Fruit fly (Drosophila melanogaster) whole organism, embryonic: ENCODE measurements around the gene CG31793.
A peak's percentile ranks its signal among the peaks of the same experiment; 100 is the strongest.

Experiments used
- CG10267 ChIP-seq: fragments of 200-800 bp; sonication (Bioruptor generic); optimal IDR thresholded peaks from 2 replicates; lab custom pipeline; 2018; ENCODE audit warnings: missing biosample characterization, mild to moderate bottlenecking, missing genetic modification characterization, moderate library complexity
- CG11085 ChIP-seq: fragments of 200-800 bp; sonication (Bioruptor generic); IDR thresholded peaks from 2 replicates; pipeline ENCODE4 v1.3.6; 2022; ENCODE audit warnings: missing biosample characterization, missing genetic modification characterization
- CG11560 ChIP-seq: fragments of 200-800 bp; sonication (Bioruptor generic); IDR thresholded peaks from 3 replicates; pipeline ENCODE4 v1.3.6; 2022; ENCODE audit warnings: missing biosample characterization, missing genetic modification characterization
- CG13894 ChIP-seq: fragments of 200-800 bp; sonication (Bioruptor generic); optimal IDR thresholded peaks from 3 replicates; lab custom pipeline; 2018; ENCODE audit warnings: missing biosample characterization, mild to moderate bottlenecking, missing genetic modification characterization, moderate library complexity
- CG17912 ChIP-seq: fragments of 200-800 bp; sonication (Bioruptor generic); optimal IDR thresholded peaks from 2 replicates; lab custom pipeline; 2018; ENCODE audit warnings: missing biosample characterization, mild to moderate bottlenecking, missing genetic modification characterization
- CG1792 ChIP-seq: fragments of 200-800 bp; sonication (Bioruptor generic); optimal IDR thresholded peaks from 2 replicates; lab custom pipeline; 2016; ENCODE audit warnings: missing biosample characterization, missing genetic modification characterization
- CG2875 ChIP-seq: fragments of 200-800 bp; sonication (Bioruptor generic); optimal IDR thresholded peaks from 2 replicates; lab custom pipeline; 2017; ENCODE audit warnings: missing biosample characterization, mild to moderate bottlenecking, missing genetic modification characterization, missing genetic modification reagents
- CG3065 ChIP-seq: fragments of 200-800 bp; sonication (Bioruptor generic); optimal IDR thresholded peaks from 2 replicates; lab custom pipeline; 2016; ENCODE audit warnings: missing biosample characterization, missing genetic modification characterization
- CG31224 ChIP-seq: fragments of 200-800 bp; sonication (Bioruptor generic); IDR thresholded peaks from 2 replicates; pipeline ENCODE4 v1.3.6; 2022; ENCODE audit warnings: missing biosample characterization, missing genetic modification characterization
- CG3163 ChIP-seq: fragments of 200-800 bp; sonication (Bioruptor generic); optimal IDR thresholded peaks from 3 replicates; lab custom pipeline; 2016; ENCODE audit warnings: missing biosample characterization, missing genetic modification characterization
- CG33557 ChIP-seq: fragments of 200-800 bp; sonication (Bioruptor generic); optimal IDR thresholded peaks from 2 replicates; lab custom pipeline; 2019; ENCODE audit warnings: missing biosample characterization, mild to moderate bottlenecking, missing genetic modification characterization, moderate library complexity
- CG34224 ChIP-seq: fragments of 200-800 bp; sonication (Bioruptor generic); IDR thresholded peaks from 3 replicates; pipeline ENCODE4 v1.3.6; 2022; ENCODE audit warnings: missing biosample characterization, missing genetic modification characterization; ENCODE audit not compliant: partially characterized antibody
- CG34422 ChIP-seq: fragments of 200-800 bp; sonication (Bioruptor generic); IDR thresholded peaks from 3 replicates; pipeline ENCODE4 v1.3.6; 2022; ENCODE audit warnings: missing biosample characterization, missing genetic modification characterization
- CG6689 ChIP-seq: fragments of 200-800 bp; sonication (Bioruptor generic); IDR thresholded peaks from 2 replicates; pipeline ENCODE4 v1.3.6; 2022; ENCODE audit warnings: missing biosample characterization, missing genetic modification characterization
- CG7556 ChIP-seq: fragments of 200-800 bp; sonication (Bioruptor generic); optimal IDR thresholded peaks from 2 replicates; lab custom pipeline; 2017; ENCODE audit warnings: missing biosample characterization, mild to moderate bottlenecking, missing genetic modification characterization
- CG7963 ChIP-seq: fragments of 200-800 bp; sonication (Bioruptor generic); IDR thresholded peaks from 3 replicates; pipeline ENCODE4 v1.3.6; 2022; ENCODE audit warnings: missing biosample characterization, missing genetic modification characterization; ENCODE audit not compliant: partially characterized antibody
- CG9437 ChIP-seq: fragments of 200-800 bp; sonication (Bioruptor generic); optimal IDR thresholded peaks from 2 replicates; lab custom pipeline; 2018; ENCODE audit warnings: missing biosample characterization, mild to moderate bottlenecking, missing genetic modification characterization
- CG9727 ChIP-seq: fragments of 200-800 bp; sonication (Bioruptor generic); optimal IDR thresholded peaks from 3 replicates; lab custom pipeline; 2017; ENCODE audit warnings: missing biosample characterization, mild to moderate bottlenecking, missing genetic modification characterization
- CG9932 ChIP-seq: fragments of 200-800 bp; sonication (Bioruptor generic); IDR thresholded peaks from 2 replicates; pipeline ENCODE4 v1.3.6; 2022; ENCODE audit warnings: missing biosample characterization, missing genetic modification characterization
- Camta ChIP-seq: fragments of 200-800 bp; sonication (Bioruptor generic); optimal IDR thresholded peaks from 2 replicates; lab custom pipeline; 2016; ENCODE audit warnings: missing biosample characterization, missing genetic modification characterization
- Dbx ChIP-seq: fragments of 200-800 bp; sonication (Bioruptor generic); IDR thresholded peaks from 3 replicates; pipeline ENCODE4 v1.3.6; 2022; ENCODE audit warnings: missing biosample characterization, missing genetic modification characterization
- Dll ChIP-seq: fragments of 200-800 bp; sonication (Bioruptor generic); IDR thresholded peaks from 4 replicates; pipeline ENCODE4 v1.3.6; 2022; ENCODE audit warnings: missing biosample characterization, missing genetic modification characterization; ENCODE audit not compliant: partially characterized antibody
- Dp ChIP-seq: fragments of 200-800 bp; sonication (Bioruptor generic); optimal IDR thresholded peaks from 2 replicates; lab custom pipeline; 2018; ENCODE audit warnings: missing biosample characterization, mild to moderate bottlenecking, missing genetic modification characterization, moderate library complexity
- Ets65A ChIP-seq: fragments of 200-800 bp; sonication (Bioruptor generic); peaks from one replicate; lab custom pipeline; 2016; ENCODE audit warnings: missing biosample characterization, missing genetic modification characterization
- HLH54F ChIP-seq: fragments of 200-800 bp; sonication (Bioruptor generic); optimal IDR thresholded peaks from 3 replicates; lab custom pipeline; 2016; ENCODE audit warnings: missing biosample characterization, missing genetic modification characterization
- Rfx ChIP-seq: fragments of 200-800 bp; sonication (Bioruptor generic); IDR thresholded peaks from 2 replicates; pipeline ENCODE4 v1.3.6; 2022; ENCODE audit warnings: missing biosample characterization, missing genetic modification characterization
- Rx ChIP-seq: fragments of 200-800 bp; sonication (Bioruptor generic); IDR thresholded peaks from 2 replicates; pipeline ENCODE4 v1.3.6; 2022; ENCODE audit warnings: missing biosample characterization, missing genetic modification characterization
- Sry-δ ChIP-seq: fragments of 200-800 bp; sonication (Bioruptor generic); optimal IDR thresholded peaks from 2 replicates; lab custom pipeline; 2016; ENCODE audit warnings: missing biosample characterization, missing genetic modification characterization
- Xbp1 ChIP-seq: fragments of 200-800 bp; sonication (Bioruptor generic); optimal IDR thresholded peaks from 3 replicates; lab custom pipeline; 2016; ENCODE audit warnings: missing biosample characterization, mild to moderate bottlenecking, missing genetic modification characterization
- chn ChIP-seq: fragments of 200-800 bp; sonication (Bioruptor generic); optimal IDR thresholded peaks from 2 replicates; lab custom pipeline; 2016; ENCODE audit warnings: missing biosample characterization, missing genetic modification characterization
- crp ChIP-seq, 2 experiments: fragments of 200-800 bp; sonication (Bioruptor generic); optimal IDR thresholded peaks; 2 replicates in 1 of 2; 3 replicates in 1 of 2; lab custom pipeline; 2017; ENCODE audit warnings: missing biosample characterization in 2 of 2, missing genetic modification characterization in 2 of 2, mild to moderate bottlenecking in 1 of 2, moderate library complexity in 1 of 2
- ems ChIP-seq: fragments of 200-800 bp; sonication (Bioruptor generic); optimal IDR thresholded peaks from 3 replicates; lab custom pipeline; 2016; ENCODE audit warnings: missing biosample characterization, missing genetic modification characterization
- ewg ChIP-seq: fragments of 200-800 bp; sonication (Bioruptor generic); optimal IDR thresholded peaks from 3 replicates; lab custom pipeline; 2017; ENCODE audit warnings: mild to moderate bottlenecking, missing biosample characterization, missing genetic modification reagents, missing genetic modification characterization
- ftz-f1 ChIP-seq: fragments of 200-800 bp; sonication (Bioruptor generic); optimal IDR thresholded peaks from 2 replicates; lab custom pipeline; 2016; ENCODE audit warnings: missing biosample characterization, missing genetic modification characterization
- gem ChIP-seq: fragments of 200-800 bp; sonication (Bioruptor generic); optimal IDR thresholded peaks from 2 replicates; lab custom pipeline; 2019; ENCODE audit warnings: missing biosample characterization, mild to moderate bottlenecking, missing genetic modification characterization, moderate library complexity
- jing ChIP-seq: fragments of 200-800 bp; sonication (Bioruptor generic); optimal IDR thresholded peaks from 2 replicates; lab custom pipeline; 2018; ENCODE audit warnings: missing biosample characterization, mild to moderate bottlenecking, missing genetic modification characterization
- lmd ChIP-seq: fragments of 200-800 bp; sonication (Bioruptor generic); IDR thresholded peaks from 2 replicates; pipeline ENCODE4 v1.3.6; 2022; ENCODE audit warnings: missing biosample characterization, missing genetic modification characterization
- nerfin-1 ChIP-seq: fragments of 200-800 bp; sonication (Bioruptor generic); optimal IDR thresholded peaks from 3 replicates; lab custom pipeline; 2019; ENCODE audit warnings: missing biosample characterization, mild to moderate bottlenecking, missing genetic modification characterization, moderate library complexity
- pho ChIP-seq: fragments of 200-800 bp; sonication (Bioruptor generic); optimal IDR thresholded peaks from 2 replicates; lab custom pipeline; 2016; ENCODE audit warnings: missing biosample characterization, missing genetic modification characterization
- prd ChIP-seq, 3 experiments: fragments of >200 bp in 2 of 3; fragments of 200-800 bp in 1 of 3; sonication (Bioruptor generic) in 1 of 3; optimal IDR thresholded peaks in 2 of 3; IDR thresholded peaks in 1 of 3; 2 replicates in 2 of 3; 3 replicates in 1 of 3; pipeline versions ENCODE4 v1.3.6 to Lab custom; 2017 to 2022; ENCODE audit warnings: missing biosample characterization in 1 of 3, missing genetic modification characterization in 1 of 3
- rib ChIP-seq: fragments of 200-800 bp; sonication (Bioruptor generic); IDR thresholded peaks from 2 replicates; pipeline ENCODE4 v1.3.6; 2022; ENCODE audit warnings: missing biosample characterization, missing genetic modification characterization
- seq ChIP-seq: fragments of 200-800 bp; sonication (Bioruptor generic); IDR thresholded peaks from 2 replicates; pipeline ENCODE4 v1.3.6; 2022; ENCODE audit warnings: missing biosample characterization, missing genetic modification characterization
- sob ChIP-seq: fragments of 200-800 bp; sonication (Bioruptor generic); IDR thresholded peaks from 2 replicates; pipeline ENCODE4 v1.3.6; 2022; ENCODE audit warnings: missing biosample characterization, missing genetic modification characterization
- sqz ChIP-seq: fragments of 200-800 bp; sonication (Bioruptor generic); optimal IDR thresholded peaks from 3 replicates; lab custom pipeline; 2018; ENCODE audit warnings: missing biosample characterization, mild to moderate bottlenecking, missing genetic modification characterization
- tap ChIP-seq: fragments of 200-800 bp; optimal IDR thresholded peaks from 3 replicates; lab custom pipeline; 2019; ENCODE audit warnings: missing biosample characterization, mild to moderate bottlenecking, missing genetic modification characterization, moderate library complexity
- toy ChIP-seq: fragments of 200-800 bp; sonication (Bioruptor generic); IDR thresholded peaks from 2 replicates; pipeline ENCODE4 v1.3.6; 2022; ENCODE audit warnings: missing biosample characterization, missing genetic modification characterization
- twi ChIP-seq: fragments of 200-800 bp; optimal IDR thresholded peaks from 2 replicates; lab custom pipeline; 2019; ENCODE audit warnings: missing biosample characterization, mild to moderate bottlenecking, missing genetic modification characterization, moderate library complexity
- tx ChIP-seq: fragments of 200-800 bp; sonication (Bioruptor generic); optimal IDR thresholded peaks from 2 replicates; lab custom pipeline; 2016; ENCODE audit warnings: missing biosample characterization, missing genetic modification characterization
- zfh2 ChIP-seq: fragments of 200-800 bp; sonication (Bioruptor generic); optimal IDR thresholded peaks from 2 replicates; lab custom pipeline; 2016; ENCODE audit warnings: missing biosample characterization, missing genetic modification characterization

The CG31793 gene

dm6 chr2L:18974063-18974779 is 28.9 kb upstream of the CG31793 start, which contains the start of the genes L2HGDH and CG10431 (continued):
- TF ChIP-seq ftz-f1 (GFP tag; lab: Kevin White, UChicago) = peak; percentile 95
- peak; percentile 38; the same call in 1 of the 4 replicates for TF ChIP-seq Dll (GFP tag; lab: Robert Waterston, UW)
- 0 out of 2 replicates have a peak, but pooled peaks have one; percentile 7 for TF ChIP-seq sob (GFP tag; lab: Robert Waterston, UW)
- TF ChIP-seq CG34224 = no peak; the same call in 2 of the 3 replicates
- no peak for TF ChIP-seq jing (GFP tag; lab: Kevin White, UChicago)
- TF ChIP-seq CG11085 = no peak
- TF ChIP-seq tap (tag; lab: Kevin White, UChicago) = peak; percentile 38
- peak; percentile 25 for TF ChIP-seq ems (GFP tag; lab: Kevin White, UChicago)
- TF ChIP-seq rib (GFP tag; lab: Robert Waterston, UW) = no peak
- TF ChIP-seq crp (GFP tag; optimal IDR thresholded peaks at IDR 0.05; lab: Kevin White, UChicago) = peak; percentile 71 to 97
- no peak for TF ChIP-seq sqz
- peak; percentile 5 for TF ChIP-seq CG1792 (GFP tag; lab: Kevin White, UChicago)
- peak; percentile 1 for TF ChIP-seq tx (GFP tag; lab: Kevin White, UChicago)
- peak; percentile 10 for TF ChIP-seq chn (GFP tag; lab: Kevin White, UChicago)
- TF ChIP-seq CG10267 (tag; lab: Kevin White, UChicago) = peak; percentile 98
- TF ChIP-seq Dp (GFP tag; lab: Kevin White, UChicago) = peak; percentile 44
- peak; percentile 39; the same call in 1 of the 2 replicates for TF ChIP-seq seq (GFP tag; lab: Robert Waterston, UW)
- TF ChIP-seq Ets65A = peak; percentile 90
- peak; percentile 45 for TF ChIP-seq nerfin-1
- no peak for TF ChIP-seq CG11560
- TF ChIP-seq CG2875 (GFP tag; lab: Kevin White, UChicago) = peak; percentile 27
- TF ChIP-seq Dbx = 0 out of 3 replicates have a peak, but pooled peaks have one; percentile 27
- TF ChIP-seq toy = no peak
- TF ChIP-seq CG9437 (GFP tag; lab: Kevin White, UChicago) = peak; percentile 64
- TF ChIP-seq CG34422 (GFP tag; lab: Robert Waterston, UW) = no peak; the same call in 2 of the 3 replicates
- peak; percentile 10 for TF ChIP-seq pho (GFP tag; lab: Kevin White, UChicago)
- TF ChIP-seq prd (optimal IDR thresholded peaks at IDR 0.05; lab: Kevin White, UChicago) = no peak
- TF ChIP-seq prd (GFP tag; IDR thresholded peaks at IDR 0.05; lab: Robert Waterston, UW) = 0 out of 3 replicates have a peak, but pooled peaks have one; percentile 9
- TF ChIP-seq lmd = 0 out of 2 replicates have a peak, but pooled peaks have one; percentile 21
- TF ChIP-seq CG6689 (GFP tag; lab: Robert Waterston, UW) = no peak; the same call in 1 of the 2 replicates
- peak; percentile 35 for TF ChIP-seq Sry-δ (GFP tag; lab: Kevin White, UChicago)
- no peak for TF ChIP-seq CG17912 (GFP tag; lab: Kevin White, UChicago)
- TF ChIP-seq Camta (GFP tag; lab: Kevin White, UChicago) = no peak
- TF ChIP-seq Rfx = peak; percentile 51
- peak; percentile 67 for TF ChIP-seq CG13894 (tag; lab: Kevin White, UChicago)
- TF ChIP-seq CG9932 (GFP tag; lab: Robert Waterston, UW) = peak; percentile 67
- TF ChIP-seq twi (tag; lab: Kevin White, UChicago) = peak; percentile 49
- no peak for TF ChIP-seq CG31224 (GFP tag; lab: Robert Waterston, UW)
- TF ChIP-seq HLH54F (GFP tag; lab: Kevin White, UChicago) = peak; percentile 28
- TF ChIP-seq CG3065 = no peak
- peak; percentile 21 for TF ChIP-seq ewg (GFP tag; lab: Kevin White, UChicago)
- TF ChIP-seq CG7963 (GFP tag; lab: Robert Waterston, UW) = no peak
- peak; percentile 54 for TF ChIP-seq CG9727 (GFP tag; lab: Kevin White, UChicago)
- TF ChIP-seq gem = peak; percentile 79
- peak; percentile 67 for TF ChIP-seq CG7556 (GFP tag; lab: Kevin White, UChicago)
- no peak for TF ChIP-seq zfh2 (GFP tag; lab: Kevin White, UChicago)
- TF ChIP-seq CG3163 = no peak
- TF ChIP-seq Rx (GFP tag; lab: Robert Waterston, UW) = no peak
- no peak for TF ChIP-seq CG33557 (GFP tag; lab: Kevin White, UChicago)
- TF ChIP-seq Xbp1 (GFP tag; lab: Kevin White, UChicago) = peak; percentile 68
